Worm (Caenorhabditis elegans) whole organism, L1 larva: ENCODE data around the gene ric-3.

Experiments used
- C16A3.4 ChIP-seq: fragments of 150-350 bp; optimal IDR thresholded peaks from 2 replicates; lab custom pipeline; 2014; ENCODE audit warnings: missing biosample characterization, missing genetic modification characterization
- F16B12.6 ChIP-seq: fragments of 150-350 bp; optimal IDR thresholded peaks from 2 replicates; lab custom pipeline; 2014; ENCODE audit warnings: missing biosample characterization, missing genetic modification characterization
- Y116A8C.19 ChIP-seq: sonication (generic microtip); optimal IDR thresholded peaks from 2 replicates; lab custom pipeline; 2016; ENCODE audit warnings: missing compliant biosample characterization, missing genetic modification characterization, borderline replicate concordance
- blmp-1 ChIP-seq: fragments of 150-350 bp; optimal IDR thresholded peaks from 2 replicates; lab custom pipeline; 2014; ENCODE audit warnings: missing biosample characterization, missing genetic modification characterization
- ceh-82 ChIP-seq, 3 experiments: fragments of 150-350 bp in 1 of 3; sonication (generic microtip) in 2 of 3; optimal IDR thresholded peaks; 2 replicates each; lab custom pipeline; 2014 to 2017; ENCODE audit warnings: missing biosample characterization in 3 of 3, missing genetic modification characterization in 3 of 3
- ceh-90 ChIP-seq: sonication (generic microtip); optimal IDR thresholded peaks from 2 replicates; lab custom pipeline; 2016; ENCODE audit warnings: missing genetic modification characterization, missing compliant biosample characterization
- dpl-1 ChIP-seq, 3 experiments: fragments of 150-350 bp in 2 of 3; sonication (generic microtip) in 1 of 3; optimal IDR thresholded peaks; 2 replicates each; lab custom pipeline; 2014 to 2017; ENCODE audit warnings: missing biosample characterization in 3 of 3, missing genetic modification characterization in 3 of 3, missing genetic modification reagents in 3 of 3
- efl-1 ChIP-seq, 4 experiments: fragments of 150-350 bp; optimal IDR thresholded peaks in 3 of 4; peaks in 1 of 4; 1 replicate in 1 of 4; 2 replicates in 3 of 4; lab custom pipeline; 2014; ENCODE audit warnings: missing biosample characterization in 2 of 4, missing genetic modification characterization in 2 of 4, missing genetic modification reagents in 2 of 4
- efl-3 ChIP-seq: fragments of 200-800 bp; sonication (Bioruptor generic); optimal IDR thresholded peaks from 2 replicates; lab custom pipeline; 2018; ENCODE audit warnings: mild to moderate bottlenecking, missing genetic modification characterization, missing compliant biosample characterization
- elt-2 ChIP-seq: sonication (generic microtip); optimal IDR thresholded peaks from 2 replicates; lab custom pipeline; 2016; ENCODE audit warnings: missing genetic modification characterization, mild to moderate bottlenecking, inconsistent platforms, missing compliant biosample characterization, missing genetic modification reagents
- fkh-10 ChIP-seq: sonication (generic microtip); optimal IDR thresholded peaks from 2 replicates; lab custom pipeline; 2017; ENCODE audit warnings: missing biosample characterization, missing genetic modification reagents, missing genetic modification characterization
- fkh-4 ChIP-seq: sonication (generic microtip); optimal IDR thresholded peaks from 2 replicates; lab custom pipeline; 2016; ENCODE audit warnings: missing compliant biosample characterization, missing genetic modification characterization, borderline replicate concordance
- fkh-8 ChIP-seq: sonication (generic microtip); optimal IDR thresholded peaks from 2 replicates; lab custom pipeline; 2016; ENCODE audit warnings: mild to moderate bottlenecking, missing genetic modification characterization, missing compliant biosample characterization
- fos-1 ChIP-seq: fragments of 150-350 bp; optimal IDR thresholded peaks from 2 replicates; lab custom pipeline; 2014; ENCODE audit warnings: missing biosample characterization, missing genetic modification characterization
- hpl-2 ChIP-seq: fragments of 150-350 bp; optimal IDR thresholded peaks from 2 replicates; lab custom pipeline; 2014; ENCODE audit warnings: missing biosample characterization, missing genetic modification reagents, missing genetic modification characterization
- lin-13 ChIP-seq: fragments of 150-350 bp; optimal IDR thresholded peaks from 2 replicates; lab custom pipeline; 2014; ENCODE audit warnings: missing biosample characterization, missing genetic modification reagents, missing genetic modification characterization
- lin-14 ChIP-seq: fragments of 200-800 bp; sonication (Bioruptor generic); optimal IDR thresholded peaks from 2 replicates; lab custom pipeline; 2018; ENCODE audit warnings: mild to moderate bottlenecking, missing genetic modification characterization, moderate library complexity, missing compliant biosample characterization
- lin-15B ChIP-seq: fragments of 150-350 bp; sonication (generic microtip); optimal IDR thresholded peaks from 3 replicates; lab custom pipeline; 2014; ENCODE audit warnings: missing biosample characterization, missing genetic modification characterization
- lin-35 ChIP-seq, 2 experiments: fragments of 150-350 bp; optimal IDR thresholded peaks; 2 replicates each; lab custom pipeline; 2014; ENCODE audit warnings: missing biosample characterization in 2 of 2, missing genetic modification characterization in 2 of 2, missing genetic modification reagents in 2 of 2
- lin-39 ChIP-seq: fragments of 150-350 bp; optimal IDR thresholded peaks from 2 replicates; lab custom pipeline; 2014; ENCODE audit warnings: missing biosample characterization, missing genetic modification reagents, missing genetic modification characterization
- lsy-2 ChIP-seq, 2 experiments: fragments of 150-350 bp; optimal IDR thresholded peaks; 2 replicates each; lab custom pipeline; 2014; ENCODE audit warnings: missing biosample characterization in 2 of 2, missing genetic modification characterization in 2 of 2
- mab-9 ChIP-seq: fragments of 200-800 bp; sonication (Bioruptor generic); IDR thresholded peaks from 2 replicates; pipeline ENCODE4 v1.3.6; 2022; ENCODE audit warnings: missing genetic modification reagents, missing genetic modification characterization, missing compliant biosample characterization
- mdl-1 ChIP-seq, 2 experiments: fragments of 150-350 bp; optimal IDR thresholded peaks; 2 replicates each; lab custom pipeline; 2014 to 2017; ENCODE audit warnings: missing biosample characterization in 2 of 2, missing genetic modification characterization in 2 of 2, inconsistent platforms in 1 of 2
- mep-1 ChIP-seq: fragments of 150-350 bp; optimal IDR thresholded peaks from 2 replicates; lab custom pipeline; 2014; ENCODE audit warnings: missing biosample characterization, missing genetic modification characterization
- nhr-11 ChIP-seq: fragments of 150-350 bp; optimal IDR thresholded peaks from 2 replicates; lab custom pipeline; 2014; ENCODE audit warnings: missing biosample characterization, missing genetic modification characterization
- nhr-12 ChIP-seq: sonication (generic microtip); optimal IDR thresholded peaks from 2 replicates; lab custom pipeline; 2017; ENCODE audit warnings: missing biosample characterization, missing genetic modification characterization
- nhr-20 ChIP-seq: sonication (generic microtip); optimal IDR thresholded peaks from 2 replicates; lab custom pipeline; 2016; ENCODE audit warnings: mild to moderate bottlenecking, missing genetic modification characterization, missing compliant biosample characterization
- nhr-237 ChIP-seq: fragments of 150-350 bp; optimal IDR thresholded peaks from 2 replicates; lab custom pipeline; 2014; ENCODE audit warnings: missing biosample characterization, missing genetic modification characterization
- nhr-28 ChIP-seq: fragments of 150-350 bp; optimal IDR thresholded peaks from 2 replicates; lab custom pipeline; 2014; ENCODE audit warnings: missing biosample characterization, missing genetic modification characterization
- nhr-47 ChIP-seq: sonication (generic microtip); optimal IDR thresholded peaks from 2 replicates; lab custom pipeline; 2016; ENCODE audit warnings: mild to moderate bottlenecking, missing genetic modification characterization, moderate library complexity, missing compliant biosample characterization
- nhr-71 ChIP-seq: sonication (generic microtip); optimal IDR thresholded peaks from 2 replicates; lab custom pipeline; 2016; ENCODE audit warnings: mild to moderate bottlenecking, missing genetic modification characterization, moderate library complexity, missing compliant biosample characterization
- nhr-84 ChIP-seq: sonication (generic microtip); optimal IDR thresholded peaks from 2 replicates; lab custom pipeline; 2017; ENCODE audit warnings: missing biosample characterization, missing genetic modification characterization
- nhr-85 ChIP-seq: sonication (generic microtip); peaks from one replicate; lab custom pipeline; 2016; ENCODE audit warnings: missing genetic modification characterization, inconsistent platforms, missing compliant biosample characterization
- nhr-90 ChIP-seq: sonication (generic microtip); optimal IDR thresholded peaks from 2 replicates; lab custom pipeline; 2016; ENCODE audit warnings: mild to moderate bottlenecking, missing genetic modification characterization, missing compliant biosample characterization; ENCODE audit not compliant: poor library complexity
- pax-3 ChIP-seq: fragments of 200-800 bp; sonication (Bioruptor generic); optimal IDR thresholded peaks from 2 replicates; lab custom pipeline; 2018; ENCODE audit warnings: mild to moderate bottlenecking, missing genetic modification characterization, moderate library complexity, missing compliant biosample characterization
- pqm-1 ChIP-seq: sonication (generic microtip); optimal IDR thresholded peaks from 3 replicates; lab custom pipeline; 2017; ENCODE audit warnings: missing biosample characterization, missing genetic modification characterization
- rnt-1 ChIP-seq: sonication (generic microtip); optimal IDR thresholded peaks from 2 replicates; lab custom pipeline; 2016; ENCODE audit warnings: mild to moderate bottlenecking, missing genetic modification characterization, moderate library complexity, missing compliant biosample characterization
- snpc-4 ChIP-seq: fragments of 150-350 bp; optimal IDR thresholded peaks from 2 replicates; lab custom pipeline; 2014; ENCODE audit warnings: missing biosample characterization, missing genetic modification characterization
- tbx-2 ChIP-seq: sonication (generic microtip); optimal IDR thresholded peaks from 2 replicates; lab custom pipeline; 2016; ENCODE audit warnings: missing genetic modification characterization, missing compliant biosample characterization
- unc-86 ChIP-seq: sonication (generic microtip); optimal IDR thresholded peaks from 2 replicates; lab custom pipeline; 2016; ENCODE audit warnings: missing genetic modification characterization, missing compliant biosample characterization
- ztf-11 ChIP-seq, 2 experiments: sonication (generic microtip); optimal IDR thresholded peaks; 2 replicates each; lab custom pipeline; 2016 to 2017; ENCODE audit warnings: missing genetic modification characterization in 2 of 2, missing biosample characterization in 1 of 2, missing compliant biosample characterization in 1 of 2
- ztf-4 ChIP-seq: fragments of 150-350 bp; optimal IDR thresholded peaks from 2 replicates; lab custom pipeline; 2014; ENCODE audit warnings: missing biosample characterization, missing genetic modification characterization

Gene ric-3

DNA sequence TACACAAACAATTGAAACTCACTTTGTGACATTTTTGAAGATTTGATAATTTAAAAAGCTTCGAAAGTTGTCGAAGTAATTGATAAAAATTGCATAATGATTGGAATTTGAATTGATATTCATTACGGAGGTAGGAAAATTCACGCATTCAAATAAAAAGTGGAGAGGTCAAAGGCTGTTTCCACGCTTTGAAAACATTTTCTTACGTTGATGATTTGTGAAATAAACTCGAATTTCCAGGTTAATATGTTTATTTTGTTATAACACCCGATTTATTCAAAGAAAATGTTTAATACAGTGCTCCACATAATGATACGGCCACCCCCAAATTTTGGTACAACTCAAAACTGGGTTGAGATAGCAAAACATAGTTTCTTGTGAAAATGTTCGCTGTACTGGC is 14.8 kb upstream of the ric-3 start, which contains the start of gene C33H5.16:
C33H5.16 (minus strand) TSS at position 101 of the 400 bp plus-strand sequence.
- TF ChIP-seq elt-2 (no peak), lin-13 (GFP tag; lab: Kevin White, UChicago) (no peak), lin-15B (tag; lab: Kevin White, UChicago) (no peak), nhr-11 (tag; lab: Kevin White, UChicago) (no peak)

DNA sequence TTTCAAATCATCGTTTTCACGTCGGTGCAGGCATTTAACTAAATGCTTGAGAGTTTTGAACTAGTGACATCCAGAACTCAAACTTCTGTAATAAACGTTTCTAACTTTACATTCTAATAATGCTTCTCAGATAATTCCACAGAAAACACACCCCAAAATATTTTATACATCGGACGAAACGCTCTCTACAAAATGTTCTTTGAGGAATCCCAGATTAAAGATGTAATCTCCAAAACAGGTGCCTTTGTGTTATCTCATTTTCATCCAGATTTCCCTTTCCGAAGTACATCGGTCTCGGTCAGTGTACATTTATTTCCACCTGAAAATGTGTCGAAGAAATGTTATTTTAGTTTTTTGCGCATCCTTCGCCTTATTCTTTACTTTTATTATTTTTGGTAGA is 13.3 kb upstream of the ric-3 start, which contains the start of gene C33H5.2:
C33H5.2 (plus strand) TSS at position 301 of the 400 bp plus-strand sequence.
- TF ChIP-seq blmp-1 (tag; lab: Kevin White, UChicago): peak; percentile 37
- no peak for TF ChIP-seq efl-1 (optimal IDR thresholded peaks at IDR 0.05; lab: Kevin White, UChicago)
- no peak for TF ChIP-seq efl-1 (GFP tag; optimal IDR thresholded peaks at IDR 0.05 in 1 of 2; lab: Kevin White, UChicago)
- TF ChIP-seq nhr-237 (tag; lab: Kevin White, UChicago): no peak
- TF ChIP-seq ceh-82 (tag; optimal IDR thresholded peaks at IDR 0.05; lab: Kevin White, UChicago): no peak
- TF ChIP-seq C16A3.4: no peak

- TF ChIP-seq efl-1 (optimal IDR thresholded peaks at IDR 0.05; lab: Kevin White, UChicago) (no peak), efl-1 (GFP tag; optimal IDR thresholded peaks at IDR 0.05 in 1 of 2; lab: Kevin White, UChicago) (peak in 1 of 2 experiments; percentile 53), blmp-1 (tag; lab: Kevin White, UChicago) (peak; percentile 10), pax-3 (tag; lab: Kevin White, UChicago) (no peak)
Measured at ce11 chrIV:7808583-7808982, 9.5 kb upstream of the ric-3 start, which contains the start of gene C33H5.1. C33H5.1 (plus strand) TSS chrIV:7808912.

DNA sequence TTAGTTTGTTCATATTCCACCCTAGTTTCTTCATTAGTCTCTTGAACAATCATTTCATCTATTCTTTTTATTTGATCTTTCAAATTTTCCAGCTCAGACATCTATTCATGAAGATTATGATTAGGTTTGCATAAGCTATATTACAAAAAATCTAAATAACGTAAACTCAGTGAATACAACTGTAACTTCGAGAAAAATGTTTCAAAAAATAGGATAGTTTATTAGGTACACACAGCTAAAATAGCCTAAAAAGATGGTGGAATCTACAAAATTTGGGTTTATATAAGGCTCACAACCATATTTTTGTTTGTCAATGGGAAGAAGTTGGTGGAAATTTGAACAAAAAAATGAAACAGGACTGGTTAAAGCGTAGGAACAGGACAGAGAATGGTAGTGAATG is 5.3 kb upstream of the ric-3 start, which contains the start of gene zgpa-1:
zgpa-1 (minus strand) TSS at position 101 of the 400 bp plus-strand sequence.
- no peak for TF ChIP-seq nhr-90 (tag; lab: Kevin White, UChicago)
- TF ChIP-seq nhr-20 (tag; lab: Kevin White, UChicago): no peak
- no peak for TF ChIP-seq nhr-11 (tag; lab: Kevin White, UChicago)
- TF ChIP-seq nhr-84 (tag; lab: Kevin White, UChicago): no peak
- TF ChIP-seq hpl-2 (GFP tag; lab: Kevin White, UChicago): no peak
- no peak for TF ChIP-seq ztf-11 (tag; optimal IDR thresholded peaks at IDR 0.05; lab: Kevin White, UChicago)
- no peak for TF ChIP-seq ztf-4 (tag; lab: Kevin White, UChicago)
- TF ChIP-seq dpl-1 (GFP tag; optimal IDR thresholded peaks at IDR 0.05; lab: Kevin White, UChicago): no peak
- no peak for TF ChIP-seq C16A3.4
- TF ChIP-seq nhr-12 (tag; lab: Kevin White, UChicago): no peak
- no peak for TF ChIP-seq snpc-4 (tag; lab: Kevin White, UChicago)
- TF ChIP-seq unc-86 (tag; lab: Kevin White, UChicago): no peak
- TF ChIP-seq rnt-1 (tag; lab: Kevin White, UChicago): no peak
- no peak for TF ChIP-seq lin-35 (GFP tag; optimal IDR thresholded peaks at IDR 0.05; lab: Kevin White, UChicago)
- no peak for TF ChIP-seq Y116A8C.19
- TF ChIP-seq nhr-28 (tag; lab: Kevin White, UChicago): no peak
- no peak for TF ChIP-seq mab-9
- no peak for TF ChIP-seq nhr-47 (tag; lab: Kevin White, UChicago)
- no peak for TF ChIP-seq nhr-71 (tag; lab: Kevin White, UChicago)
- TF ChIP-seq efl-3 (GFP tag; lab: Kevin White, UChicago): no peak

- peak; percentile 36 to 41 (median 36) for TF ChIP-seq dpl-1 (GFP tag; optimal IDR thresholded peaks at IDR 0.05; lab: Kevin White, UChicago)
- no peak for TF ChIP-seq efl-3 (GFP tag; lab: Kevin White, UChicago)
- peak; percentile 33 for TF ChIP-seq nhr-85 (tag; lab: Kevin White, UChicago)
- peak; percentile 28 for TF ChIP-seq tbx-2 (tag; lab: Kevin White, UChicago)
- peak; percentile 65 for TF ChIP-seq fkh-10 (GFP tag; lab: Kevin White, UChicago)
- TF ChIP-seq blmp-1 (tag; lab: Kevin White, UChicago): peak; percentile 69
- peak; percentile 78 for TF ChIP-seq mep-1 (tag; lab: Kevin White, UChicago)
- no peak for TF ChIP-seq nhr-28 (tag; lab: Kevin White, UChicago)
- TF ChIP-seq fos-1: no peak
- peak; percentile 85 for TF ChIP-seq lin-14 (GFP tag; lab: Kevin White, UChicago)
- peak; percentile 15 for TF ChIP-seq F16B12.6 (tag; lab: Kevin White, UChicago)
- no peak for TF ChIP-seq fkh-4 (tag; lab: Kevin White, UChicago)
- no peak for TF ChIP-seq ceh-90 (tag; lab: Kevin White, UChicago)
- peak in 1 of 2 experiments; percentile 82 for TF ChIP-seq mdl-1 (tag; optimal IDR thresholded peaks at IDR 0.05; lab: Kevin White, UChicago)
- TF ChIP-seq lin-35 (GFP tag; optimal IDR thresholded peaks at IDR 0.05; lab: Kevin White, UChicago): peak; percentile 41 to 73
- TF ChIP-seq lin-39 (tag; lab: Kevin White, UChicago): no peak
- no peak for TF ChIP-seq ztf-11 (tag; optimal IDR thresholded peaks at IDR 0.05; lab: Kevin White, UChicago)
- TF ChIP-seq fkh-8: peak; percentile 2
- TF ChIP-seq lsy-2 (tag; optimal IDR thresholded peaks at IDR 0.05; lab: Kevin White, UChicago): peak; percentile 45 to 70
- no peak for TF ChIP-seq nhr-11 (tag; lab: Kevin White, UChicago)
- TF ChIP-seq nhr-47 (tag; lab: Kevin White, UChicago): peak; percentile 29
- TF ChIP-seq pqm-1: no peak
Measured at ce11 chrIV:7815683-7816183, 2.3 kb upstream of the ric-3 start, which contains the start of gene cdgs-1. cdgs-1 (minus strand) TSS chrIV:7815733.
